Fruit fly (Drosophila melanogaster): ENCODE results near the gene per.

Gene per

dm6 chrX:2638646-2639045 lies 46.7 kb upstream of the per start (continued):
- TF ChIP-seq CG15696 (tag; optimal IDR thresholded peaks at IDR 0.05) (no peak), Poxn (GFP tag; IDR thresholded peaks at IDR 0.05) (no peak), E2f2 (GFP tag; IDR thresholded peaks at IDR 0.05) (no peak), ham (GFP tag; IDR thresholded peaks at IDR 0.05) (no peak), CG10979 (tag; optimal IDR thresholded peaks at IDR 0.05) (no peak), Xrp1 (GFP tag; IDR thresholded peaks at IDR 0.05) (no peak), sens-2 (GFP tag; IDR thresholded peaks at IDR 0.05) (no peak), CG2678 (tag; optimal IDR thresholded peaks at IDR 0.05) (peak; percentile 40), so (GFP tag; IDR thresholded peaks at IDR 0.05) (no peak), ftz-f1 (GFP tag; optimal IDR thresholded peaks at IDR 0.05) (peak; percentile 54), CG6689 (GFP tag; IDR thresholded peaks at IDR 0.05) (0 out of 2 replicates have a peak, but pooled peaks have one; percentile 19), CG11247 (GFP tag; IDR thresholded peaks at IDR 0.05) (no peak), ems (GFP tag; optimal IDR thresholded peaks at IDR 0.05) (no peak), dysf (GFP tag; IDR thresholded peaks at IDR 0.05) (0 out of 3 replicates have a peak, but pooled peaks have one; percentile 42), fu2 (GFP tag; optimal IDR thresholded peaks at IDR 0.05) (no peak), H2.0 (GFP tag; IDR thresholded peaks at IDR 0.05) (no peak)

DNA sequence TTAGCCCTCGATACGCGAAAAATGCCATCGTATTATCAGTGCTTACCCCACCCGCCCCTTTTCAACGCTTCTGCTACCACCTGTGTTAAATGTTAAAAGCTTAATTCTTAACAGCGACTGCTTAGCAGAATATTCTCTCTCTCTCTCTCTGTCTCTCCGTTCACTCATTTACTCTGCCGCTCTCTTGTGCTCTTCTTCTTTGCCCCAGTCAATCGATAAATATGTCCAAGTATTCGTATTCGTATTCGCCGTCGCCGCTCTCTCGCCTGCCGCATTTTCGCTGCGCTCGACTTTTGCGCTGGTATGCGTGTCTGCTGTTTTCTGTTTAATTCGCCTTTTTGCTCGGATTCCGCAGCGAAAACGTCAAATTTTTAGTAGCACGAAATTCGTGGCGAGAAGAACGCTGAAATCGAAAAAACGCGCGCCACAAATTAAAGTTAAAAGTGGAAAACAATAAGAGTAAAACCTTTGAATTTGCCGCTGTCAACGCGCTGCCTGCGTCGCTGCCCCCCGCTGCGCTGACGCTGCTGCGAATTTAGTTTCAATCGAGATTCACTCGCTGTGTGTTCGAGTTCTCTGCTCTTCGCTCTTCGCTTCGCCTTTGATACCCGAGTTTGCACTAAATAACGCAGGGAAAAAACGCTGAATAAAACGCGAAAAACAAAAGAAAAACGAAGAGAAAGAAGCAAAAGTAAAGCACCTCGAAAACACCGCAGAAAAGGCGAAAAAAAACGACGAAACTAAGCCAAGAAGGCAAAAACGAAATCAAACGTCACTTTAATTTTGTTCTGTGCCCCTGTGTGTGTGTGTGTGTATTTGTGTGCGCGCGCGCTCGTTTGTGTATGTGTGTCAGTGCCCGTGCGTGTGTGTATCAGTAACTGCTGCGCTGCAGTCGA lies 42.6 kb upstream of the per start:
- no peak for TF ChIP-seq tna (GFP tag; IDR thresholded peaks at IDR 0.05; ENCODE audit: partially characterized antibody)
- 0 out of 2 replicates have a peak, but pooled peaks have one; percentile 33 for TF ChIP-seq CG13287 (GFP tag; IDR thresholded peaks at IDR 0.05; ENCODE audit: partially characterized antibody)
- TF ChIP-seq Med (GFP tag) = peak; percentile 61
- no peak for TF ChIP-seq CG6175 (GFP tag; IDR thresholded peaks at IDR 0.05)
- peak; percentile 8 for TF ChIP-seq CG15514 (GFP tag; optimal IDR thresholded peaks at IDR 0.05)
- peak; percentile 84 for TF ChIP-seq yki (optimal IDR thresholded peaks at IDR 0.05)
- no peak for TF ChIP-seq CG3281 (GFP tag; optimal IDR thresholded peaks at IDR 0.05)
- TF ChIP-seq CG1024 (GFP tag; IDR thresholded peaks at IDR 0.05) = no peak
- TF ChIP-seq stwl (tag; optimal IDR thresholded peaks at IDR 0.05) = no peak
- TF ChIP-seq CG8290 (GFP tag; optimal IDR thresholded peaks at IDR 0.05) = no peak
- TF ChIP-seq CG8290 (tag; optimal IDR thresholded peaks at IDR 0.05) = no peak
- TF ChIP-seq CG10979 (tag; optimal IDR thresholded peaks at IDR 0.05) = no peak
- TF ChIP-seq gem (tag; optimal IDR thresholded peaks at IDR 0.05) = no peak
- no peak for TF ChIP-seq CG10959 (GFP tag; IDR thresholded peaks at IDR 0.05)
- TF ChIP-seq CG7963 (GFP tag; IDR thresholded peaks at IDR 0.05; ENCODE audit: partially characterized antibody) = no peak
- peak; percentile 98 for TF ChIP-seq onecut (GFP tag; IDR thresholded peaks at IDR 0.05)
- peak; percentile 56 for TF ChIP-seq Deaf1 (tag; optimal IDR thresholded peaks at IDR 0.05)
- TF ChIP-seq Dip3 (GFP tag; optimal IDR thresholded peaks at IDR 0.05) = no peak
- no peak for TF ChIP-seq BEAF-32 (GFP tag; optimal IDR thresholded peaks at IDR 0.05)
- TF ChIP-seq vvl (GFP tag; IDR thresholded peaks at IDR 0.05) = no peak
- TF ChIP-seq Nf-YB (GFP tag; optimal IDR thresholded peaks at IDR 0.05) = no peak
- no peak for TF ChIP-seq CG10209 (GFP tag; optimal IDR thresholded peaks at IDR 0.05)
- no peak for TF ChIP-seq sisA (GFP tag; IDR thresholded peaks at IDR 0.05)
- TF ChIP-seq CG9797 (GFP tag; optimal IDR thresholded peaks at IDR 0.05) = no peak
- TF ChIP-seq Opbp (GFP tag; IDR thresholded peaks at IDR 0.05; ENCODE audit: partially characterized antibody) = no peak
- TF ChIP-seq en (GFP tag; optimal IDR thresholded peaks at IDR 0.05) = no peak
- no peak for TF ChIP-seq CG6791 (GFP tag; IDR thresholded peaks at IDR 0.05; ENCODE audit: partially characterized antibody)
- TF ChIP-seq salm (tag; optimal IDR thresholded peaks at IDR 0.05) = no peak
- TF ChIP-seq CG16863 (GFP tag; optimal IDR thresholded peaks at IDR 0.05) = no peak
- TF ChIP-seq Adf1 (GFP tag; IDR thresholded peaks at IDR 0.05) = peak; percentile 94
- TF ChIP-seq CG12659 (GFP tag; optimal IDR thresholded peaks at IDR 0.05) = no peak
- peak; percentile 14 for TF ChIP-seq CG18262 (tag; optimal IDR thresholded peaks at IDR 0.05)
- TF ChIP-seq grn (GFP tag; optimal IDR thresholded peaks at IDR 0.05) = no peak
- TF ChIP-seq NFAT (GFP tag; IDR thresholded peaks at IDR 0.05) = no peak
- TF ChIP-seq stc (GFP tag; IDR thresholded peaks at IDR 0.05) = no peak

All from whole organism, embryonic.